Worm (Caenorhabditis elegans) whole organism, L4 larva: ENCODE measurements around the gene Y26G10.1.

Experiments
- D1046.2 ChIP-seq: fragments of 200-800 bp; sonication (Bioruptor generic); IDR thresholded peaks from 2 replicates; pipeline ENCODE4 v1.3.6; 2022; ENCODE audit warnings: missing genetic modification characterization, missing compliant biosample characterization
- R02D3.7 ChIP-seq: fragments of 150-350 bp; sonication (generic microtip); optimal IDR thresholded peaks from 3 replicates; lab custom pipeline; 2014; ENCODE audit warnings: missing biosample characterization, missing genetic modification characterization
- ZK337.2 ChIP-seq: fragments of 200-800 bp; sonication (Bioruptor generic); IDR thresholded peaks from 2 replicates; pipeline ENCODE4 v1.3.6; 2022; ENCODE audit warnings: missing genetic modification reagents, missing genetic modification characterization, missing compliant biosample characterization
- ZK546.5 ChIP-seq, 2 experiments: sonication (generic microtip); optimal IDR thresholded peaks; 2 replicates each; lab custom pipeline; 2017; ENCODE audit warnings: missing biosample characterization in 2 of 2, missing genetic modification characterization in 2 of 2
- aha-1 ChIP-seq: fragments of 150-350 bp; peaks from one replicate; lab custom pipeline; 2014; ENCODE audit warnings: missing biosample characterization, missing genetic modification characterization
- daf-16 ChIP-seq, 3 experiments: sonication (generic microtip); optimal IDR thresholded peaks; 2 replicates each; lab custom pipeline; 2016 to 2017; ENCODE audit warnings: missing genetic modification characterization in 3 of 3, missing genetic modification reagents in 3 of 3, mild to moderate bottlenecking in 2 of 3, missing compliant biosample characterization in 2 of 3, missing biosample characterization in 1 of 3, moderate library complexity in 1 of 3
- daf-19 ChIP-seq: fragments of 200-800 bp; sonication (Bioruptor generic); conservative IDR thresholded peaks from 2 replicates; pipeline ENCODE4 v1.3.6; 2022; ENCODE audit warnings: missing genetic modification characterization, missing compliant biosample characterization
- duxl-1 ChIP-seq: sonication (generic microtip); optimal IDR thresholded peaks from 2 replicates; lab custom pipeline; 2016; ENCODE audit warnings: mild to moderate bottlenecking, missing genetic modification characterization, moderate library complexity, missing compliant biosample characterization; ENCODE audit not compliant: poor library complexity
- egl-43 ChIP-seq: fragments of 200-800 bp; sonication (Bioruptor generic); IDR thresholded peaks from 2 replicates; pipeline ENCODE4 v1.3.6; 2022; ENCODE audit warnings: missing genetic modification reagents, missing genetic modification characterization, missing compliant biosample characterization
- gei-8 ChIP-seq: fragments of 200-800 bp; sonication (Bioruptor generic); optimal IDR thresholded peaks from 2 replicates; lab custom pipeline; 2018; ENCODE audit warnings: mild to moderate bottlenecking, missing genetic modification characterization, missing compliant biosample characterization
- hlh-11 ChIP-seq: fragments of 200-800 bp; sonication (Bioruptor generic); optimal IDR thresholded peaks from 2 replicates; lab custom pipeline; 2018; ENCODE audit warnings: mild to moderate bottlenecking, missing genetic modification characterization, missing compliant biosample characterization
- jun-1 ChIP-seq: fragments of 150-350 bp; optimal IDR thresholded peaks from 2 replicates; lab custom pipeline; 2014; ENCODE audit warnings: missing biosample characterization, missing genetic modification reagents, missing genetic modification characterization
- lin-38 ChIP-seq: fragments of 200-800 bp; sonication (Bioruptor generic); IDR thresholded peaks from 2 replicates; pipeline ENCODE4 v1.3.6; 2022; ENCODE audit warnings: missing genetic modification reagents, missing genetic modification characterization, missing compliant biosample characterization
- lin-39 ChIP-seq: fragments of 150-350 bp; optimal IDR thresholded peaks from 2 replicates; lab custom pipeline; 2014; ENCODE audit warnings: missing biosample characterization, missing genetic modification reagents, missing genetic modification characterization
- madf-5 ChIP-seq, 2 experiments: fragments of 200-800 bp; sonication (Bioruptor generic); IDR thresholded peaks; 2 replicates each; pipeline ENCODE4 v1.3.6; 2022; ENCODE audit warnings: missing compliant biosample characterization in 2 of 2, missing genetic modification characterization in 2 of 2
- mes-2 ChIP-seq: sonication (generic microtip); optimal IDR thresholded peaks from 2 replicates; lab custom pipeline; 2016; ENCODE audit warnings: missing genotype, mild to moderate bottlenecking, missing genetic modification characterization, missing compliant biosample characterization; ENCODE audit not compliant: poor library complexity, severe bottlenecking
- nhr-10 ChIP-seq: fragments of 150-350 bp; optimal IDR thresholded peaks from 2 replicates; lab custom pipeline; 2014; ENCODE audit warnings: missing biosample characterization, missing genetic modification characterization
- nhr-11 ChIP-seq: fragments of 150-350 bp; optimal IDR thresholded peaks from 2 replicates; lab custom pipeline; 2014; ENCODE audit warnings: missing biosample characterization, missing genetic modification characterization
- nhr-28 ChIP-seq: fragments of 150-350 bp; optimal IDR thresholded peaks from 2 replicates; lab custom pipeline; 2014; ENCODE audit warnings: missing biosample characterization, missing genetic modification characterization
- pha-4 ChIP-seq, 2 experiments: fragments of 150-350 bp in 1 of 2; fragments of 200-800 bp in 1 of 2; sonication (Bioruptor generic) in 1 of 2; IDR thresholded peaks in 1 of 2; optimal IDR thresholded peaks in 1 of 2; 2 replicates each; pipeline versions ENCODE4 v1.3.6 to Lab custom; 2014 to 2022; ENCODE audit warnings: missing genetic modification characterization in 2 of 2, missing genetic modification reagents in 2 of 2, missing biosample characterization in 1 of 2, missing compliant biosample characterization in 1 of 2
- sdz-12 ChIP-seq: fragments of 200-800 bp; sonication (Bioruptor generic); optimal IDR thresholded peaks from 2 replicates; lab custom pipeline; 2018; ENCODE audit warnings: mild to moderate bottlenecking, missing genetic modification characterization, missing compliant biosample characterization
- set-16 ChIP-seq: fragments of 200-800 bp; sonication (Bioruptor generic); IDR thresholded peaks from 2 replicates; pipeline ENCODE4 v1.3.6; 2022; ENCODE audit warnings: missing genetic modification reagents, missing genetic modification characterization, missing compliant biosample characterization
- skn-1 ChIP-seq: fragments of 150-350 bp; optimal IDR thresholded peaks from 2 replicates; lab custom pipeline; 2014; ENCODE audit warnings: missing biosample characterization, missing genetic modification characterization
- snpc-1.2 ChIP-seq: fragments of 200-800 bp; sonication (Bioruptor generic); IDR thresholded peaks from 2 replicates; pipeline ENCODE4 v1.3.6; 2022; ENCODE audit warnings: missing genetic modification reagents, missing genetic modification characterization, missing compliant biosample characterization
- unc-39 ChIP-seq: sonication (generic microtip); optimal IDR thresholded peaks from 2 replicates; lab custom pipeline; 2017; ENCODE audit warnings: missing biosample characterization, missing genetic modification characterization
- vab-7 ChIP-seq: fragments of 200-800 bp; sonication (Bioruptor generic); IDR thresholded peaks from 2 replicates; pipeline ENCODE4 v1.3.6; 2022; ENCODE audit warnings: missing genetic modification reagents, missing genetic modification characterization, missing compliant biosample characterization
- zfp-2 ChIP-seq: sonication (generic microtip); optimal IDR thresholded peaks from 2 replicates; lab custom pipeline; 2016; ENCODE audit warnings: mild to moderate bottlenecking, missing genetic modification characterization, missing compliant biosample characterization
- zfp-3 ChIP-seq: fragments of 200-800 bp; sonication (Bioruptor generic); conservative IDR thresholded peaks from 2 replicates; pipeline ENCODE4 v1.3.6; 2022; ENCODE audit warnings: missing genetic modification reagents, missing genetic modification characterization, missing compliant biosample characterization
- ztf-11 ChIP-seq: fragments of 150-350 bp; optimal IDR thresholded peaks from 2 replicates; lab custom pipeline; 2014; ENCODE audit warnings: missing biosample characterization, missing genetic modification characterization

Gene Y26G10.1

ce11 chrV:17728757-17729156 is 33.1 kb upstream of the Y26G10.1 start (continued):
- peak; percentile 38 for TF ChIP-seq hlh-11 (tag; lab: Kevin White, UChicago)
- TF ChIP-seq, all 104 proteins: peak for 5

ce11 chrV:17728336-17728735 is 32.6 kb upstream of the Y26G10.1 start:
- TF ChIP-seq set-16 (GFP tag; lab: Robert Waterston, UW) (no peak), ztf-11 (tag; lab: Kevin White, UChicago) (no peak), sdz-12 (GFP tag; lab: Kevin White, UChicago) (no peak), snpc-1.2 (GFP tag; lab: Robert Waterston, UW) (no peak), nhr-10 (no peak), duxl-1 (tag; lab: Kevin White, UChicago) (no peak), zfp-2 (tag; lab: Kevin White, UChicago) (no peak), gei-8 (GFP tag; lab: Kevin White, UChicago) (no peak), ZK546.5 (tag; optimal IDR thresholded peaks at IDR 0.05; lab: Kevin White, UChicago) (no peak), daf-16 (GFP tag; optimal IDR thresholded peaks at IDR 0.05; lab: Kevin White, UChicago) (no peak), daf-16 (tag; optimal IDR thresholded peaks at IDR 0.05; lab: Kevin White, UChicago) (no peak), madf-5 (GFP tag; IDR thresholded peaks at IDR 0.05; lab: Robert Waterston, UW) (no peak), zfp-3 (GFP tag; lab: Robert Waterston, UW) (no peak)

- TF ChIP-seq egl-43 (GFP tag; lab: Robert Waterston, UW) (no peak), aha-1 (tag; lab: Kevin White, UChicago) (peak; percentile 41), unc-39 (tag; lab: Kevin White, UChicago) (no peak)
- TF ChIP-seq, all 104 proteins: peak for 1
These were observed 29.0 kb upstream of the Y26G10.1 start, which contains the start of gene fat-5 for ce11 chrV:17724704-17725103. Gene fat-5 (plus strand): TSS chrV:17725004.

- TF ChIP-seq hlh-11 (tag; lab: Kevin White, UChicago) (peak; percentile 29), pha-4 (GFP tag; IDR thresholded peaks at IDR 0.05; lab: Robert Waterston, UW) (no peak), pha-4 (tag; optimal IDR thresholded peaks at IDR 0.05; lab: Kevin White, UChicago) (no peak), jun-1 (no peak), mes-2 (tag; lab: Kevin White, UChicago) (no peak), lin-39 (tag; lab: Kevin White, UChicago) (no peak), skn-1 (tag; lab: Kevin White, UChicago) (no peak), zfp-2 (tag; lab: Kevin White, UChicago) (no peak), D1046.2 (GFP tag; lab: Robert Waterston, UW) (no peak), nhr-11 (tag; lab: Kevin White, UChicago) (peak; percentile 3), daf-16 (GFP tag; optimal IDR thresholded peaks at IDR 0.05; lab: Kevin White, UChicago) (no peak), daf-16 (tag; optimal IDR thresholded peaks at IDR 0.05; lab: Kevin White, UChicago) (peak; percentile 91), nhr-28 (tag; lab: Kevin White, UChicago) (peak; percentile 36)
These were observed 27.6 kb upstream of the Y26G10.1 start for ce11 chrV:17723142-17723781.

ce11 chrV:17722553-17722952 is 26.9 kb upstream of the Y26G10.1 start:
- TF ChIP-seq ZK337.2 (GFP tag; lab: Robert Waterston, UW) (no peak), daf-16 (GFP tag; optimal IDR thresholded peaks at IDR 0.05; lab: Kevin White, UChicago) (no peak), daf-16 (tag; optimal IDR thresholded peaks at IDR 0.05; lab: Kevin White, UChicago) (no peak), vab-7 (GFP tag; lab: Robert Waterston, UW) (no peak), lin-38 (0 out of 2 replicates have a peak, but pooled peaks have one; percentile 22), R02D3.7 (tag; lab: Kevin White, UChicago) (no peak), daf-19 (GFP tag; lab: Robert Waterston, UW) (no peak)
